Fruit fly (Drosophila melanogaster): Measurements from ENCODE around the gene CG44836.

dm6 chr3L:16384145-16384705 lies 15.8 kb downstream of the CG44836 start:
- TF ChIP-seq kay (GFP tag; ENCODE audit: borderline replicate concordance) (peak; percentile 70), pad (GFP tag; optimal IDR thresholded peaks at IDR 0.05) (no peak), Mnt (GFP tag; optimal IDR thresholded peaks at IDR 0.05) (peak; percentile 59)

All from whole organism, adult.